Fruit fly (Drosophila melanogaster): Measurements from ENCODE around the gene CG46281.

- TF ChIP-seq psq (optimal IDR thresholded peaks at IDR 0.05), result no peak
- no peak for TF ChIP-seq CG8478 (optimal IDR thresholded peaks at IDR 0.05)
- TF ChIP-seq pan (optimal IDR thresholded peaks at IDR 0.05), result no peak
- TF ChIP-seq EcR (GFP tag; optimal IDR thresholded peaks at IDR 0.05), result no peak
- TF ChIP-seq usp (GFP tag; optimal IDR thresholded peaks at IDR 0.05), result no peak
Observed at dm6 chr3R:13044459-13044858, 14.4 kb upstream of the CG46281 start, which contains the start of gene Hsc70-2.

Data from whole organism.